5 fruit fly cellular contexts compared by ENCODE assay signal in the genomic region with DNA sequence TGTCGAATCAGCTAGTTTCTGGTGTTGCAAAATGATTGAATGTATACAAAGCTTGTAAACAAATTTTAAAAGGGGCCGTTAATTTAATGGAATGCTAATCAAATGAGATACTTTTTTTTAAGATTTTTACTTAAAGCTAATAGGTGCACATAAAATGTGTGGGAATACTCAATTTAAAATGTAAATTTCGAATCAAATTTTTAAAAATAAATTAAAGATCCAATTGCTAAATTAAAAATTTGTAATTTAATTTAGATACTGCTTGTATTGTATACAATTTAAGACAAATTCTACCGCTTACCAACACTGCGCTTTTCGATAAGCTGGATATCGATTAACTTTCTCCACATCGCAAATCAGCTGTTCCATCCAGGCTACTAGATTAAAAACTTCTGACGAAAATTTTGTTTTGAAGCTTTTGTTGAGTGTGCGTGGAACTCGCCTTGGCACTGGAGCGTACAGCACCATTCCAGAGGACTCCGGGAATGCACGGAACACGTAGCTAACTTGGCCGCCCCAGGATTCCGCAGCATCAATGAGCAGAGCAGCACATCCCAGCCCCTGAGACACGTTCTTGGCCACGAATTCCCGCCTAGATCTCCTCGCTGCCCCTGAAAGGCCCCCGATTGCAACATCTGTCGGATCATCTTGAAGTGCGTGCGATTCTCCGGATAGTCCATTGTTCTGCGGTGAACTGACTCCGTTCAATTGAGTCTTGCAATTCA.
TF ChIP-seq lines count a peak whose summit lies in the region.

A gene (minus strand): TSS at position 24 of the 725 bp plus-strand sequence.
A gene (plus strand): TSS at position 344 of the 725 bp plus-strand sequence.

- TF ChIP-seq CTCF in whole organism, embryonic (GFP tag; optimal IDR thresholded peaks at IDR 0.05; lab: Kevin White, UChicago) = no peak

TF ChIP-seq in whole organism, adult, 20 proteins besides CTCF, POLR2A, EP300 and RAD21 (continues in another document):
- TF ChIP-seq Clk (GFP tag; optimal IDR thresholded peaks at IDR 0.05; lab: Kevin White, UChicago) (peak; percentile 69), pad (GFP tag; optimal IDR thresholded peaks at IDR 0.05; lab: Kevin White, UChicago) (peak; percentile 76), toe (GFP tag; optimal IDR thresholded peaks at IDR 0.05; lab: Kevin White, UChicago) (peak; percentile 80), CG5204 (GFP tag; optimal IDR thresholded peaks at IDR 0.05; lab: Kevin White, UChicago) (peak; percentile 83), Crg-1 (GFP tag; optimal IDR thresholded peaks at IDR 0.05; lab: Kevin White, UChicago) (peak; percentile 90), CG14711 (tag; optimal IDR thresholded peaks at IDR 0.05; lab: Kevin White, UChicago) (peak; percentile 84), CG33017 (tag; optimal IDR thresholded peaks at IDR 0.05; lab: Kevin White, UChicago) (peak; percentile 85), Mnt (GFP tag; optimal IDR thresholded peaks at IDR 0.05; lab: Kevin White, UChicago) (peak; percentile 69), bab1 (GFP tag; optimal IDR thresholded peaks at IDR 0.05; lab: Kevin White, UChicago) (peak; percentile 78), CG12768 (GFP tag; optimal IDR thresholded peaks at IDR 0.05; lab: Kevin White, UChicago) (peak; percentile 75), Hr96 (GFP tag; optimal IDR thresholded peaks at IDR 0.05; lab: Kevin White, UChicago) (peak; percentile 77), tj (GFP tag; optimal IDR thresholded peaks at IDR 0.05; lab: Kevin White, UChicago) (peak; percentile 99), CG7101 (tag; optimal IDR thresholded peaks at IDR 0.05; lab: Kevin White, UChicago) (peak; percentile 87), cic (GFP tag; optimal IDR thresholded peaks at IDR 0.05; lab: Kevin White, UChicago) (peak; percentile 37), CG11617 (GFP tag; optimal IDR thresholded peaks at IDR 0.05; lab: Kevin White, UChicago) (peak; percentile 86), CG7045 (GFP tag; optimal IDR thresholded peaks at IDR 0.05; lab: Kevin White, UChicago) (peak; percentile 85)

TF ChIP-seq in whole organism, embryonic, 481 proteins besides CTCF, POLR2A, EP300 and RAD21 (continues in another document):
- TF ChIP-seq CG34224 (GFP tag; IDR thresholded peaks at IDR 0.05; lab: Robert Waterston, UW; ENCODE audit: partially characterized antibody) (peak; percentile 37; the same call in 1 of the 3 replicates), gem (tag; optimal IDR thresholded peaks at IDR 0.05; lab: Kevin White, UChicago) (peak; percentile 83), slp2 (GFP tag; optimal IDR thresholded peaks at IDR 0.05; lab: Kevin White, UChicago) (no peak), al (GFP tag; IDR thresholded peaks at IDR 0.05; lab: Robert Waterston, UW) (peak; percentile 40; the same call in 1 of the 2 replicates), hb (GFP tag; IDR thresholded peaks at IDR 0.05; lab: Robert Waterston, UW; ENCODE audit: partially characterized antibody) (no peak), MBD-R2 (GFP tag; IDR thresholded peaks at IDR 0.05; lab: Robert Waterston, UW) (peak; percentile 75), CG10462 (GFP tag; optimal IDR thresholded peaks at IDR 0.05; lab: Kevin White, UChicago) (no peak), abd-A (tag; optimal IDR thresholded peaks at IDR 0.05; lab: Kevin White, UChicago) (no peak), Sin3A (optimal IDR thresholded peaks at IDR 0.05; lab: Kevin White, UChicago) (no peak), dan (GFP tag; IDR thresholded peaks at IDR 0.05; lab: Robert Waterston, UW) (no peak), Myb (GFP tag; optimal IDR thresholded peaks at IDR 0.05; lab: Kevin White, UChicago) (peak; percentile 91), ro (GFP tag; IDR thresholded peaks at IDR 0.05; lab: Robert Waterston, UW) (no peak), CG8765 (GFP tag; IDR thresholded peaks at IDR 0.05; lab: Robert Waterston, UW) (no peak), zen2 (GFP tag; IDR thresholded peaks at IDR 0.05; lab: Robert Waterston, UW; ENCODE audit: partially characterized antibody) (no peak; the same call in 2 of the 3 replicates), otp (GFP tag; IDR thresholded peaks at IDR 0.05; lab: Robert Waterston, UW) (no peak)

TF ChIP-seq in whole organism, prepupa, 60 proteins besides CTCF, POLR2A, EP300 and RAD21 (continues in another document):
- TF ChIP-seq pdm3 (GFP tag; optimal IDR thresholded peaks at IDR 0.05; lab: Kevin White, UChicago) = peak; percentile 74
- peak; percentile 68 for TF ChIP-seq CG3919 (GFP tag; optimal IDR thresholded peaks at IDR 0.05; lab: Kevin White, UChicago)
- TF ChIP-seq topi (GFP tag; optimal IDR thresholded peaks at IDR 0.05; lab: Kevin White, UChicago) = peak; percentile 80
- TF ChIP-seq Eip75B (GFP tag; optimal IDR thresholded peaks at IDR 0.05; lab: Kevin White, UChicago) = peak; percentile 73
- peak; percentile 69 for TF ChIP-seq cyc (GFP tag; optimal IDR thresholded peaks at IDR 0.05; lab: Kevin White, UChicago)
- peak; percentile 87 for TF ChIP-seq svp (GFP tag; lab: Kevin White, UChicago)
- peak; percentile 87 for TF ChIP-seq esn (GFP tag; optimal IDR thresholded peaks at IDR 0.05; lab: Kevin White, UChicago)
- TF ChIP-seq Ets21C (GFP tag; optimal IDR thresholded peaks at IDR 0.05; lab: Kevin White, UChicago) = peak; percentile 64
- no peak for TF ChIP-seq spab (GFP tag; optimal IDR thresholded peaks at IDR 0.05; lab: Kevin White, UChicago)
- peak; percentile 52; the same call in 1 of the 2 replicates for TF ChIP-seq CG15336 (GFP tag; IDR thresholded peaks at IDR 0.05; lab: Robert Waterston, UW)
- peak; percentile 23 for TF ChIP-seq fd85E (GFP tag; optimal IDR thresholded peaks at IDR 0.05; lab: Kevin White, UChicago)
- peak; percentile 24; the same call in 1 of the 2 replicates for TF ChIP-seq CG11294 (GFP tag; IDR thresholded peaks at IDR 0.05; lab: Robert Waterston, UW)
- peak; percentile 81 for TF ChIP-seq CG31627 (GFP tag; optimal IDR thresholded peaks at IDR 0.05; lab: Kevin White, UChicago)
- peak; percentile 65 for TF ChIP-seq Hr39 (GFP tag; optimal IDR thresholded peaks at IDR 0.05; lab: Kevin White, UChicago)
- peak; percentile 72 for TF ChIP-seq Sox102F (GFP tag; optimal IDR thresholded peaks at IDR 0.05; lab: Kevin White, UChicago)
- TF ChIP-seq CG6163 (GFP tag; IDR thresholded peaks at IDR 0.05; lab: Robert Waterston, UW) = peak; percentile 68
- peak; percentile 5 for TF ChIP-seq dac (GFP tag; optimal IDR thresholded peaks at IDR 0.05; lab: Kevin White, UChicago)

TF ChIP-seq in whole organism, pupa, 21 proteins besides CTCF, POLR2A, EP300 and RAD21 (continues in another document):
- TF ChIP-seq gl (tag; optimal IDR thresholded peaks at IDR 0.05; lab: Kevin White, UChicago) (no peak), CG4496 (GFP tag; IDR thresholded peaks at IDR 0.05; lab: Robert Waterston, UW) (0 out of 3 replicates have a peak, but pooled peaks have one; percentile 55), D1 (tag; optimal IDR thresholded peaks at IDR 0.05; lab: Kevin White, UChicago) (peak; percentile 68), Snoo (tag; optimal IDR thresholded peaks at IDR 0.05; lab: Kevin White, UChicago) (peak; percentile 64), CG13204 (GFP tag; optimal IDR thresholded peaks at IDR 0.05; lab: Kevin White, UChicago) (no peak), Pif1B (GFP tag; optimal IDR thresholded peaks at IDR 0.05; lab: Kevin White, UChicago) (peak; percentile 5), CG10348 (GFP tag; IDR thresholded peaks at IDR 0.05; lab: Robert Waterston, UW) (no peak), CG14655 (GFP tag; optimal IDR thresholded peaks at IDR 0.05; lab: Kevin White, UChicago) (no peak), EcR (GFP tag; optimal IDR thresholded peaks at IDR 0.05; lab: Kevin White, UChicago) (no peak), CG34367 (tag; optimal IDR thresholded peaks at IDR 0.05; lab: Kevin White, UChicago) (peak; percentile 36), Pif1A (GFP tag; optimal IDR thresholded peaks at IDR 0.05; lab: Kevin White, UChicago) (no peak), CG12605 (GFP tag; IDR thresholded peaks at IDR 0.05; lab: Robert Waterston, UW) (no peak), CG8301 (tag; optimal IDR thresholded peaks at IDR 0.05; lab: Kevin White, UChicago) (peak; percentile 59), Ets98B (GFP tag; IDR thresholded peaks at IDR 0.05; lab: Robert Waterston, UW) (no peak), CG17806 (tag; optimal IDR thresholded peaks at IDR 0.05; lab: Kevin White, UChicago) (peak; percentile 57), CG32121 (GFP tag; IDR thresholded peaks at IDR 0.05; lab: Robert Waterston, UW) (peak; percentile 49; the same call in 1 of the 2 replicates), CG15710 (tag; optimal IDR thresholded peaks at IDR 0.05; lab: Kevin White, UChicago) (peak; percentile 69), CG9948 (tag; optimal IDR thresholded peaks at IDR 0.05; lab: Kevin White, UChicago) (peak; percentile 61), CG8159 (tag; optimal IDR thresholded peaks at IDR 0.05; lab: Kevin White, UChicago) (peak; percentile 75)

TF ChIP-seq in whole organism, wandering third instar larva, 38 proteins besides CTCF, POLR2A, EP300 and RAD21 (continues in another document):
- TF ChIP-seq N (GFP tag; optimal IDR thresholded peaks at IDR 0.05; lab: Kevin White, UChicago) (no peak), dl (GFP tag; optimal IDR thresholded peaks at IDR 0.05; lab: Kevin White, UChicago; ENCODE audit: insufficient read depth in 1 of 2, partially characterized antibody in 2 of 2) (no peak), sage (GFP tag; optimal IDR thresholded peaks at IDR 0.05; lab: Kevin White, UChicago) (peak; percentile 48), fru (GFP tag; optimal IDR thresholded peaks at IDR 0.05; lab: Kevin White, UChicago) (peak; percentile 81), Dif (GFP tag; optimal IDR thresholded peaks at IDR 0.05; lab: Kevin White, UChicago; ENCODE audit: partially characterized antibody) (no peak), ey (GFP tag; optimal IDR thresholded peaks at IDR 0.05; lab: Kevin White, UChicago) (peak; percentile 82), GATAd (GFP tag; optimal IDR thresholded peaks at IDR 0.05; lab: Kevin White, UChicago) (peak; percentile 60), br (GFP tag; optimal IDR thresholded peaks at IDR 0.05; lab: Kevin White, UChicago) (peak; percentile 81), brk (GFP tag; optimal IDR thresholded peaks at IDR 0.05; lab: Kevin White, UChicago) (peak; percentile 91), Sp1 (GFP tag; optimal IDR thresholded peaks at IDR 0.05; lab: Kevin White, UChicago) (peak; percentile 78), CG32264 (GFP tag; optimal IDR thresholded peaks at IDR 0.05; lab: Kevin White, UChicago) (peak; percentile 6), jim (GFP tag; optimal IDR thresholded peaks at IDR 0.05; lab: Kevin White, UChicago) (no peak), dsf (GFP tag; optimal IDR thresholded peaks at IDR 0.05; lab: Kevin White, UChicago; ENCODE audit: borderline replicate concordance) (peak; percentile 75), foxo (GFP tag; optimal IDR thresholded peaks at IDR 0.05; lab: Kevin White, UChicago) (peak in 1 of 2 experiments; percentile 89), Dfd (GFP tag; optimal IDR thresholded peaks at IDR 0.05; lab: Kevin White, UChicago) (no peak), Jra (GFP tag; optimal IDR thresholded peaks at IDR 0.05; lab: Kevin White, UChicago) (peak; percentile 79), Myc (optimal IDR thresholded peaks at IDR 0.05; lab: Kevin White, UChicago) (no peak), Abd-B (GFP tag; optimal IDR thresholded peaks at IDR 0.05; lab: Kevin White, UChicago) (no peak), sv (GFP tag; optimal IDR thresholded peaks at IDR 0.05; lab: Kevin White, UChicago) (peak; percentile 54), usp (GFP tag; optimal IDR thresholded peaks at IDR 0.05; lab: Kevin White, UChicago) (no peak)
